Worm (Caenorhabditis elegans) whole organism, late embryonic: ENCODE results near the gene R03E9.2.

Experiments used
- T23F11.4 ChIP-seq: fragments of 200-800 bp; sonication (Bioruptor generic); optimal IDR thresholded peaks from 2 replicates; lab custom pipeline; 2018; ENCODE audit warnings: mild to moderate bottlenecking, missing genetic modification characterization, missing compliant biosample characterization
- ceh-6 ChIP-seq: fragments of 200-800 bp; sonication (Bioruptor generic); optimal IDR thresholded peaks from 2 replicates; lab custom pipeline; 2018; ENCODE audit warnings: mild to moderate bottlenecking, missing genetic modification characterization, missing compliant biosample characterization
- eyg-1 ChIP-seq: sonication (generic microtip); optimal IDR thresholded peaks from 2 replicates; lab custom pipeline; 2016; ENCODE audit warnings: missing genotype, missing genetic modification characterization, missing compliant biosample characterization
- fkh-6 ChIP-seq: sonication (generic microtip); optimal IDR thresholded peaks from 2 replicates; lab custom pipeline; 2016; ENCODE audit warnings: missing genetic modification characterization, missing compliant biosample characterization
- hlh-6 ChIP-seq: sonication (generic microtip); optimal IDR thresholded peaks from 2 replicates; lab custom pipeline; 2016; ENCODE audit warnings: missing genotype, missing genetic modification characterization, missing compliant biosample characterization
- lin-11 ChIP-seq: fragments of 200-800 bp; sonication (Bioruptor generic); optimal IDR thresholded peaks from 2 replicates; lab custom pipeline; 2018; ENCODE audit warnings: mild to moderate bottlenecking, missing genetic modification characterization, missing compliant biosample characterization
- pha-2 ChIP-seq: sonication (generic microtip); optimal IDR thresholded peaks from 2 replicates; lab custom pipeline; 2017; ENCODE audit warnings: mild to moderate bottlenecking, missing genetic modification characterization, missing compliant biosample characterization
- tbx-2 ChIP-seq: sonication (generic microtip); optimal IDR thresholded peaks from 2 replicates; lab custom pipeline; 2016; ENCODE audit warnings: missing genetic modification characterization, missing compliant biosample characterization

DNA sequence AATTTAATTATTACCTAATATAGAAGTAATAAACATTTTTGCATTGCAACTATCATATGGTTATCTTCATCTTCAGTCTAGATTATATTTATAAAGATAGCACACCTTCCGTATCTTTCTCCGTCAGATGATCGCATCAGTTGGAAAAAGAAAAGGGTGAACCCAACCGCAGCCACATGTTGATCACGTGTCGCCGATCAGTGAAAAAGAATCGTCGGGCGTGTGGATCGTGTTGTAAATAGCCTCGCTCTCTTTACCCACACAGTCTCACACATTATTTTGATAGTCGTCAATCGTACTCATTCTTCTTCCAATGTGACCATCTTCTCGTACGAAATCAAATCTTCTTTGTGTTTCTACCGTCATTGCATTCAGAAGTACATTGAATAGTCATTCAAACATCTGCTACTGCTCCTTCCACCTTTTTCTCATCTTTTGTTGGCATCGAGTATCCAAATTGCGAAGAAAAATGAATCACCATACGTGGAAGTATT lies 10.8 kb upstream of the R03E9.2 start:
- no peak for TF ChIP-seq T23F11.4
- TF ChIP-seq eyg-1 (tag; lab: Kevin White, UChicago) = no peak
- no peak for TF ChIP-seq fkh-6
- TF ChIP-seq lin-11 (tag; lab: Kevin White, UChicago) = no peak
- TF ChIP-seq pha-2 = no peak
- TF ChIP-seq hlh-6 (tag; lab: Kevin White, UChicago) = no peak
- peak; percentile 32 for TF ChIP-seq tbx-2 (tag; lab: Kevin White, UChicago)
- TF ChIP-seq ceh-6 (GFP tag; lab: Kevin White, UChicago) = no peak
